Fruit fly (Drosophila melanogaster): Measurements from ENCODE around the gene CG31955.

CG31955 gene

dm6 chr2L:3685139-3685851 lies 27.6 kb downstream of the CG31955 start:
- TF ChIP-seq CG30431 (GFP tag; optimal IDR thresholded peaks at IDR 0.05) (peak; percentile 4), Nf-YC (tag; optimal IDR thresholded peaks at IDR 0.05) (peak; percentile 90), pros (GFP tag; optimal IDR thresholded peaks at IDR 0.05) (peak; percentile 3), oc (tag; optimal IDR thresholded peaks at IDR 0.05) (peak; percentile 10), dmrt99B (tag; optimal IDR thresholded peaks at IDR 0.05) (peak; percentile 5), CG31441 (GFP tag; IDR thresholded peaks at IDR 0.05) (0 out of 2 replicates have a peak, but pooled peaks have one; percentile 25), prd (optimal IDR thresholded peaks at IDR 0.05) (no peak), prd (GFP tag; IDR thresholded peaks at IDR 0.05) (peak; percentile 62; the same call in 2 of the 3 replicates), ci (GFP tag; IDR thresholded peaks at IDR 0.05) (0 out of 3 replicates have a peak, but pooled peaks have one; percentile 36), mirr (GFP tag; optimal IDR thresholded peaks at IDR 0.05) (no peak), ATbp (GFP tag; optimal IDR thresholded peaks at IDR 0.05) (peak; percentile 5), CG7839 (tag; optimal IDR thresholded peaks at IDR 0.05) (peak; percentile 25), dmrt11E (tag; optimal IDR thresholded peaks at IDR 0.05) (peak; percentile 65), gem (tag; optimal IDR thresholded peaks at IDR 0.05) (peak; percentile 51), CG2875 (GFP tag; optimal IDR thresholded peaks at IDR 0.05) (no peak), Antp (GFP tag; optimal IDR thresholded peaks at IDR 0.05) (peak; percentile 5), nmo (GFP tag; optimal IDR thresholded peaks at IDR 0.05) (peak; percentile 31), Blimp-1 (GFP tag; optimal IDR thresholded peaks at IDR 0.05) (no peak), CG10267 (tag; optimal IDR thresholded peaks at IDR 0.05) (peak; percentile 16), CG10321 (GFP tag; IDR thresholded peaks at IDR 0.05) (0 out of 2 replicates have a peak, but pooled peaks have one; percentile 18), CG12391 (tag; optimal IDR thresholded peaks at IDR 0.05) (peak; percentile 27), Nf-YB (GFP tag; optimal IDR thresholded peaks at IDR 0.05) (peak; percentile 86), Ets65A (GFP tag) (peak; percentile 27), tap (tag; optimal IDR thresholded peaks at IDR 0.05) (peak; percentile 15), Side (GFP tag; optimal IDR thresholded peaks at IDR 0.05) (no peak), dan (GFP tag; IDR thresholded peaks at IDR 0.05) (0 out of 2 replicates have a peak, but pooled peaks have one; percentile 19), ttk (GFP tag; IDR thresholded peaks at IDR 0.05) (peak; percentile 22; the same call in 1 of the 2 replicates), ato (GFP tag; IDR thresholded peaks at IDR 0.05; ENCODE audit: partially characterized antibody) (no peak), tx (GFP tag; optimal IDR thresholded peaks at IDR 0.05) (no peak), ac (GFP tag; optimal IDR thresholded peaks at IDR 0.05) (no peak), CG4820 (GFP tag; optimal IDR thresholded peaks at IDR 0.05) (peak; percentile 27), CG3407 (GFP tag; optimal IDR thresholded peaks at IDR 0.05) (no peak), exex (tag; optimal IDR thresholded peaks at IDR 0.05) (no peak), zen (tag; optimal IDR thresholded peaks at IDR 0.05) (peak; percentile 40), CG4424 (GFP tag; optimal IDR thresholded peaks at IDR 0.05) (peak; percentile 2), zfh1 (GFP tag; IDR thresholded peaks at IDR 0.05) (0 out of 3 replicates have a peak, but pooled peaks have one; percentile 49), CG10959 (GFP tag; IDR thresholded peaks at IDR 0.05) (0 out of 2 replicates have a peak, but pooled peaks have one; percentile 8), Vsx1 (GFP tag; optimal IDR thresholded peaks at IDR 0.05) (no peak), CG17328 (GFP tag; IDR thresholded peaks at IDR 0.05) (peak; percentile 29; the same call in 1 of the 2 replicates), CG12299 (tag; optimal IDR thresholded peaks at IDR 0.05) (no peak), CG30403 (GFP tag; optimal IDR thresholded peaks at IDR 0.05) (peak; percentile 21), Usf (GFP tag; optimal IDR thresholded peaks at IDR 0.05) (no peak), row (GFP tag; IDR thresholded peaks at IDR 0.05) (peak; percentile 37; the same call in 1 of the 3 replicates), unpg (GFP tag; optimal IDR thresholded peaks at IDR 0.05) (peak; percentile 21), CG1024 (GFP tag; IDR thresholded peaks at IDR 0.05) (peak; percentile 6; the same call in 1 of the 2 replicates), bsh (GFP tag; optimal IDR thresholded peaks at IDR 0.05) (peak in 1 of 2 experiments; percentile 49), az2 (GFP tag; optimal IDR thresholded peaks at IDR 0.05) (peak; percentile 20), sens (GFP tag) (peak; percentile 84)

Measured in whole organism, embryonic.